Worm (Caenorhabditis elegans) whole organism, young adult: ENCODE measurements around the gene ZK938.1.

ENCODE experiments used
- C06A6.2 ChIP-seq: fragments of 200-800 bp; sonication (Bioruptor generic); conservative IDR thresholded peaks from 2 replicates; pipeline ENCODE4 v1.3.6; 2022; ENCODE audit warnings: missing genetic modification characterization, missing compliant biosample characterization
- C17E4.6 ChIP-seq: fragments of 200-800 bp; sonication (Bioruptor generic); IDR thresholded peaks from 2 replicates; pipeline ENCODE4 v1.3.6; 2022; ENCODE audit warnings: missing genetic modification reagents, missing genetic modification characterization, missing compliant biosample characterization
- F22D6.2 ChIP-seq: sonication (generic microtip); optimal IDR thresholded peaks from 2 replicates; lab custom pipeline; 2016; ENCODE audit warnings: mild to moderate bottlenecking, missing genetic modification characterization, missing compliant biosample characterization
- F49E8.2 ChIP-seq: sonication (generic microtip); optimal IDR thresholded peaks from 3 replicates; lab custom pipeline; 2017; ENCODE audit warnings: missing genetic modification characterization, mild to moderate bottlenecking, missing compliant biosample characterization, antibody characterized with exemption, moderate library complexity; ENCODE audit not compliant: insufficient read depth
- K11D2.4 ChIP-seq: fragments of 200-800 bp; sonication (Bioruptor generic); IDR thresholded peaks from 2 replicates; pipeline ENCODE4 v1.3.6; 2022; ENCODE audit warnings: missing genetic modification reagents, missing genetic modification characterization, missing compliant biosample characterization
- T26A5.8 ChIP-seq: sonication (generic microtip); optimal IDR thresholded peaks from 2 replicates; lab custom pipeline; 2016; ENCODE audit warnings: missing genetic modification characterization, missing compliant biosample characterization
- Y53F4B.3 ChIP-seq: fragments of 200-800 bp; sonication (Bioruptor generic); IDR thresholded peaks from 2 replicates; pipeline ENCODE4 v1.3.6; 2022; ENCODE audit warnings: missing genetic modification reagents, missing genetic modification characterization, missing compliant biosample characterization
- Y53G8AR.9 ChIP-seq: fragments of 200-800 bp; sonication (Bioruptor generic); conservative IDR thresholded peaks from 2 replicates; pipeline ENCODE4 v1.3.6; 2022; ENCODE audit warnings: missing genetic modification reagents, missing genetic modification characterization, missing compliant biosample characterization
- Y79H2A.3 ChIP-seq: fragments of 200-800 bp; sonication (Bioruptor generic); conservative IDR thresholded peaks from 2 replicates; pipeline ENCODE4 v1.3.6; 2022; ENCODE audit warnings: missing genetic modification reagents, missing genetic modification characterization, missing compliant biosample characterization
- akir-1 ChIP-seq: fragments of 200-800 bp; sonication (Bioruptor generic); optimal IDR thresholded peaks from 2 replicates; lab custom pipeline; 2018; ENCODE audit warnings: mild to moderate bottlenecking, missing genetic modification characterization, moderate library complexity, missing compliant biosample characterization
- aptf-3 ChIP-seq: fragments of 200-800 bp; sonication (Bioruptor generic); IDR thresholded peaks from 2 replicates; pipeline ENCODE4 v1.3.6; 2022; ENCODE audit warnings: missing genetic modification characterization, missing compliant biosample characterization
- attf-3 ChIP-seq: fragments of 200-800 bp; sonication (Bioruptor generic); conservative IDR thresholded peaks from 2 replicates; pipeline ENCODE4 v1.3.6; 2022; ENCODE audit warnings: missing genetic modification reagents, missing genetic modification characterization, missing compliant biosample characterization
- bed-2 ChIP-seq: fragments of 200-800 bp; sonication (Bioruptor generic); IDR thresholded peaks from 2 replicates; pipeline ENCODE4 v1.3.6; 2022; ENCODE audit warnings: missing genetic modification reagents, missing genetic modification characterization, missing compliant biosample characterization
- cebp-1 ChIP-seq, 2 experiments: fragments of 200-800 bp in 1 of 2; sonication (Bioruptor generic) in 1 of 2; sonication (generic microtip) in 1 of 2; IDR thresholded peaks in 1 of 2; optimal IDR thresholded peaks in 1 of 2; 2 replicates each; pipeline versions ENCODE4 v1.3.6 to Lab custom; 2017 to 2022; ENCODE audit warnings: missing compliant biosample characterization in 2 of 2, missing genetic modification characterization in 2 of 2, mild to moderate bottlenecking in 1 of 2, missing genetic modification reagents in 1 of 2, moderate library complexity in 1 of 2
- cebp-2 ChIP-seq: fragments of 200-800 bp; sonication (Bioruptor generic); IDR thresholded peaks from 2 replicates; pipeline ENCODE4 v1.3.6; 2022; ENCODE audit warnings: missing genetic modification characterization, missing compliant biosample characterization
- ceh-58 ChIP-seq: fragments of 200-800 bp; sonication (Bioruptor generic); IDR thresholded peaks from 2 replicates; pipeline ENCODE4 v1.3.6; 2022; ENCODE audit warnings: missing genetic modification characterization, missing compliant biosample characterization
- dpl-1 ChIP-seq: fragments of 150-350 bp; optimal IDR thresholded peaks from 2 replicates; lab custom pipeline; 2014; ENCODE audit warnings: missing biosample characterization, missing genetic modification reagents, missing genetic modification characterization
- ekl-4 ChIP-seq: fragments of 200-800 bp; sonication (Bioruptor generic); IDR thresholded peaks from 2 replicates; pipeline ENCODE4 v1.3.6; 2022; ENCODE audit warnings: missing genetic modification reagents, missing genetic modification characterization, missing compliant biosample characterization
- ets-4 ChIP-seq: fragments of 200-800 bp; sonication (Bioruptor generic); optimal IDR thresholded peaks from 2 replicates; lab custom pipeline; 2018; ENCODE audit warnings: mild to moderate bottlenecking, missing genetic modification characterization, missing compliant biosample characterization
- him-1 ChIP-seq: sonication (generic microtip); optimal IDR thresholded peaks from 2 replicates; lab custom pipeline; 2016; ENCODE audit warnings: missing genotype, missing genetic modification reagents, missing genetic modification characterization, missing compliant biosample characterization
- hsf-1 ChIP-seq: fragments of 200-800 bp; sonication (Bioruptor generic); IDR thresholded peaks from 2 replicates; pipeline ENCODE4 v1.3.6; 2022; ENCODE audit warnings: missing genetic modification reagents, missing genetic modification characterization, missing compliant biosample characterization
- lin-40 ChIP-seq: sonication (generic microtip); optimal IDR thresholded peaks from 2 replicates; lab custom pipeline; 2016; ENCODE audit warnings: missing genetic modification characterization, mild to moderate bottlenecking, missing compliant biosample characterization, missing genotype, missing genetic modification reagents
- mcd-1 ChIP-seq: fragments of 200-800 bp; sonication (Bioruptor generic); IDR thresholded peaks from 2 replicates; pipeline ENCODE4 v1.3.6; 2022; ENCODE audit warnings: missing genetic modification reagents, missing genetic modification characterization, missing compliant biosample characterization
- mxl-1 ChIP-seq: sonication (generic microtip); optimal IDR thresholded peaks from 2 replicates; lab custom pipeline; 2016; ENCODE audit warnings: missing genetic modification characterization, missing compliant biosample characterization
- nfya-1 ChIP-seq: sonication (generic microtip); optimal IDR thresholded peaks from 2 replicates; lab custom pipeline; 2017; ENCODE audit warnings: antibody characterized with exemption, missing compliant biosample characterization, missing genetic modification characterization, borderline replicate concordance; ENCODE audit not compliant: insufficient read depth
- nhr-120 ChIP-seq: fragments of 200-800 bp; sonication (Bioruptor generic); IDR thresholded peaks from 2 replicates; pipeline ENCODE4 v1.3.6; 2022; ENCODE audit warnings: missing genetic modification characterization, missing compliant biosample characterization
- nhr-179 ChIP-seq: sonication (generic microtip); optimal IDR thresholded peaks from 2 replicates; lab custom pipeline; 2016; ENCODE audit warnings: mild to moderate bottlenecking, missing genetic modification characterization, missing compliant biosample characterization
- nhr-80 ChIP-seq: sonication (generic microtip); optimal IDR thresholded peaks from 2 replicates; lab custom pipeline; 2016; ENCODE audit warnings: missing genetic modification characterization, missing compliant biosample characterization
- pha-4 ChIP-seq: fragments of 150-350 bp; sonication (generic microtip); optimal IDR thresholded peaks from 2 replicates; lab custom pipeline; 2014; ENCODE audit warnings: missing biosample characterization, missing genetic modification reagents, missing genetic modification characterization
- rcor-1 ChIP-seq: fragments of 200-800 bp; sonication (Bioruptor generic); IDR thresholded peaks from 2 replicates; pipeline ENCODE4 v1.3.6; 2022; ENCODE audit warnings: missing genetic modification reagents, missing genetic modification characterization, missing compliant biosample characterization
- tbp1 ChIP-seq: fragments of 200-800 bp; sonication (Bioruptor generic); optimal IDR thresholded peaks from 2 replicates; lab custom pipeline; 2018; ENCODE audit warnings: mild to moderate bottlenecking, missing genetic modification characterization, missing compliant biosample characterization
- zfh-2 ChIP-seq: fragments of 200-800 bp; sonication (Bioruptor generic); conservative IDR thresholded peaks from 2 replicates; pipeline ENCODE4 v1.3.6; 2022; ENCODE audit warnings: missing genetic modification reagents, missing genetic modification characterization, missing compliant biosample characterization
- ztf-18 ChIP-seq: sonication (generic microtip); optimal IDR thresholded peaks from 2 replicates; lab custom pipeline; 2016; ENCODE audit warnings: missing genotype, mild to moderate bottlenecking, missing genetic modification characterization, missing compliant biosample characterization

Gene ZK938.1

ce11 chrII:9807519-9807972 lies 21.7 kb upstream of the ZK938.1 start, which contains the start of gene cyp-13A8:
Gene cyp-13A8, minus strand, starts transcription at chrII:9807569.
- TF ChIP-seq cebp-1 (GFP tag; IDR thresholded peaks at IDR 0.05; lab: Robert Waterston, UW) (no peak), cebp-1 (tag; optimal IDR thresholded peaks at IDR 0.05; lab: Kevin White, UChicago) (peak; percentile 60), him-1 (tag; lab: Kevin White, UChicago) (no peak), nhr-80 (tag; lab: Kevin White, UChicago) (peak; percentile 77), tbp1 (no peak), Y53F4B.3 (GFP tag; lab: Robert Waterston, UW) (no peak), Y53G8AR.9 (no peak)

DNA sequence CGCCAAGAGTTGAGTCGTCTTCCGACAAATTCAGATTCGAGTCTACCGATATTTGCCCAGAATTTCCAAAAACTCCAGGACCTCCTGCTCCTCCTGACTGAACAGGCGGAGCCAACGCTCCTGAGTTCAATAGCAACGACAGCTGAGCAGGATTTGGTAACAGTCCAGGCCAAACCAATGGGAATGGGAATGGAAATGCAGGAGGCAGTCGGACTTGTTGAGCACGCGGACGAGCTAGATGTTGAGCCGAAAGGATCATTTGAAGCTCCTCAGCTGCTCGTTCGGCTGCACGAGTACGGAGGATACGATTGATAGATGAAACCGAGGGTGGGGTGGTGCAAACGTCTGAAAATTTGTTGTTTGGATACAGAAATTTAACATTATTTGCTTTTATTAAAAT lies 2.3 kb upstream of the ZK938.1 start:
- TF ChIP-seq zfh-2 (GFP tag; lab: Robert Waterston, UW) = 0 out of 2 replicates have a peak, but pooled peaks have one; percentile 16
- TF ChIP-seq bed-2 = no peak
- TF ChIP-seq Y79H2A.3 (GFP tag; lab: Robert Waterston, UW) = no peak
- TF ChIP-seq ztf-18 (tag; lab: Kevin White, UChicago) = no peak
- TF ChIP-seq nhr-80 (tag; lab: Kevin White, UChicago) = no peak
- TF ChIP-seq him-1 (tag; lab: Kevin White, UChicago) = no peak
- no peak for TF ChIP-seq hsf-1 (GFP tag; lab: Robert Waterston, UW)
- TF ChIP-seq nfya-1 (tag; lab: Kevin White, UChicago) = no peak
- no peak for TF ChIP-seq akir-1 (GFP tag; lab: Kevin White, UChicago)

DNA sequence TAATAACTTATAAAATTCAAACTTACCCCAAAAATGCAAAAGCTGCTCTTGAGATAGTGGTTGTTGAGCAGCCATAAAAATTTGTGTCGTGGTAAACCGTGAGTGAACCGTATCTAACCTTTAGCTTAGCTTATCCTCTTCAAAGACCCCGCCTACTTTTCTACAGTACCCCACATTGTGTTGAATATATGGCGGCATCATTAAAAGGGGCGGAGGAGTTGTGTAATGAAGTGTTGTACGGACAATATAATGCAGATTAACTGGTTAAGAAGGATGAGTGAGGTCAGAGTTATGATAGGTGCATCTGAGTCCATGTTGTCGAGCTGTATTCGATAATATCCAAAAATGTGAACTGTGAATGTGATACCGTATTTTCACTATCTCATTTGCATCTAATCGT lies 1.4 kb upstream of the ZK938.1 start, which contains the start of gene eyg-1:
TSS of gene eyg-1 (minus strand) at position 101 of the 400 bp plus-strand sequence.
- TF ChIP-seq lin-40 (tag; lab: Kevin White, UChicago) (no peak), nhr-179 (tag; lab: Kevin White, UChicago) (no peak), mxl-1 (no peak), F49E8.2 (no peak), pha-4 (tag; lab: Kevin White, UChicago) (no peak), ceh-58 (GFP tag; lab: Robert Waterston, UW) (no peak), dpl-1 (GFP tag; lab: Kevin White, UChicago) (no peak), ets-4 (no peak), mcd-1 (GFP tag; lab: Robert Waterston, UW) (no peak), K11D2.4 (GFP tag; lab: Robert Waterston, UW) (no peak), T26A5.8 (no peak), rcor-1 (GFP tag; lab: Robert Waterston, UW) (no peak), C06A6.2 (GFP tag; lab: Robert Waterston, UW) (no peak), cebp-2 (no peak), C17E4.6 (GFP tag; lab: Robert Waterston, UW) (no peak), F22D6.2 (tag; lab: Kevin White, UChicago) (no peak), hsf-1 (GFP tag; lab: Robert Waterston, UW) (no peak), aptf-3 (GFP tag; lab: Robert Waterston, UW) (no peak), attf-3 (GFP tag; lab: Robert Waterston, UW) (no peak), nhr-120 (GFP tag; lab: Robert Waterston, UW) (no peak)

ce11 chrII:9828502-9828901 lies 706 bp upstream of the ZK938.1 start:
- TF ChIP-seq ekl-4 (GFP tag; lab: Robert Waterston, UW) = no peak
- no peak for TF ChIP-seq nhr-80 (tag; lab: Kevin White, UChicago)
- TF ChIP-seq, all 124 proteins: peak for 0
